Worm (Caenorhabditis elegans) whole organism, L2 larva: ENCODE results near the gene twk-17.

Source experiments
- C34F6.9 ChIP-seq: fragments of 150-350 bp; optimal IDR thresholded peaks from 2 replicates; lab custom pipeline; 2014; ENCODE audit warnings: missing biosample characterization, missing genetic modification characterization
- F13H6.1 ChIP-seq: sonication (generic microtip); optimal IDR thresholded peaks from 2 replicates; lab custom pipeline; 2016; ENCODE audit warnings: missing genetic modification characterization, missing compliant biosample characterization
- ZK546.5 ChIP-seq: sonication (generic microtip); optimal IDR thresholded peaks from 2 replicates; lab custom pipeline; 2017; ENCODE audit warnings: missing biosample characterization, missing genetic modification characterization
- blmp-1 ChIP-seq: sonication (generic microtip); optimal IDR thresholded peaks from 2 replicates; lab custom pipeline; 2017; ENCODE audit warnings: missing genetic modification characterization, mild to moderate bottlenecking, missing compliant biosample characterization, antibody characterized with exemption, moderate library complexity; ENCODE audit not compliant: insufficient read depth
- ceh-16 ChIP-seq: fragments of 150-350 bp; optimal IDR thresholded peaks from 2 replicates; lab custom pipeline; 2014; ENCODE audit warnings: missing biosample characterization, missing genetic modification characterization
- crh-2 ChIP-seq: sonication (generic microtip); optimal IDR thresholded peaks from 2 replicates; lab custom pipeline; 2017; ENCODE audit warnings: missing biosample characterization, missing genetic modification characterization
- dmd-4 ChIP-seq: sonication (generic microtip); optimal IDR thresholded peaks from 2 replicates; lab custom pipeline; 2017; ENCODE audit warnings: missing biosample characterization, missing genetic modification characterization
- egl-27 ChIP-seq: sonication (generic microtip); optimal IDR thresholded peaks from 3 replicates; lab custom pipeline; 2017; ENCODE audit warnings: missing biosample characterization, missing genetic modification reagents, missing genetic modification characterization
- elt-3 ChIP-seq: sonication (generic microtip); optimal IDR thresholded peaks from 2 replicates; lab custom pipeline; 2017; ENCODE audit warnings: missing biosample characterization, missing genetic modification characterization
- fos-1 ChIP-seq: fragments of 150-350 bp; optimal IDR thresholded peaks from 2 replicates; lab custom pipeline; 2014; ENCODE audit warnings: missing biosample characterization, missing genetic modification characterization
- gmeb-1 ChIP-seq: fragments of 150-350 bp; optimal IDR thresholded peaks from 2 replicates; lab custom pipeline; 2014; ENCODE audit warnings: missing biosample characterization, missing genetic modification characterization
- lin-39 ChIP-seq: fragments of 150-350 bp; optimal IDR thresholded peaks from 2 replicates; lab custom pipeline; 2014; ENCODE audit warnings: missing biosample characterization, missing genetic modification reagents, missing genetic modification characterization
- lsy-2 ChIP-seq, 2 experiments: fragments of 150-350 bp in 1 of 2; sonication (generic microtip) in 1 of 2; optimal IDR thresholded peaks; 2 replicates each; lab custom pipeline; 2014 to 2017; ENCODE audit warnings: missing biosample characterization in 2 of 2, missing genetic modification characterization in 2 of 2
- mab-5 ChIP-seq: fragments of 150-350 bp; optimal IDR thresholded peaks from 2 replicates; lab custom pipeline; 2014; ENCODE audit warnings: missing biosample characterization, missing genetic modification characterization
- nhr-10 ChIP-seq: sonication (generic microtip); optimal IDR thresholded peaks from 2 replicates; lab custom pipeline; 2017; ENCODE audit warnings: missing biosample characterization, missing genetic modification characterization
- nhr-11 ChIP-seq: fragments of 150-350 bp; optimal IDR thresholded peaks from 2 replicates; lab custom pipeline; 2014; ENCODE audit warnings: missing biosample characterization, missing genetic modification characterization
- nhr-129 ChIP-seq: fragments of 150-350 bp; optimal IDR thresholded peaks from 2 replicates; lab custom pipeline; 2014; ENCODE audit warnings: missing biosample characterization, missing genetic modification characterization
- nhr-21 ChIP-seq: fragments of 150-350 bp; optimal IDR thresholded peaks from 2 replicates; lab custom pipeline; 2014; ENCODE audit warnings: missing biosample characterization, missing genetic modification characterization
- nhr-23 ChIP-seq: fragments of 150-350 bp; optimal IDR thresholded peaks from 2 replicates; lab custom pipeline; 2014; ENCODE audit warnings: missing biosample characterization, missing genetic modification reagents, missing genetic modification characterization
- nhr-25 ChIP-seq: fragments of 150-350 bp; sonication (generic microtip); optimal IDR thresholded peaks from 3 replicates; lab custom pipeline; 2014; ENCODE audit warnings: missing biosample characterization, missing genetic modification characterization
- nhr-6 ChIP-seq: fragments of 150-350 bp; optimal IDR thresholded peaks from 2 replicates; lab custom pipeline; 2014; ENCODE audit warnings: missing biosample characterization, missing genetic modification characterization
- nhr-77 ChIP-seq: fragments of 150-350 bp; optimal IDR thresholded peaks from 2 replicates; lab custom pipeline; 2014; ENCODE audit warnings: missing biosample characterization, missing genetic modification characterization
- peb-1 ChIP-seq: fragments of 150-350 bp; optimal IDR thresholded peaks from 2 replicates; lab custom pipeline; 2014; ENCODE audit warnings: missing biosample characterization, missing genetic modification characterization
- sem-4 ChIP-seq: fragments of 150-350 bp; optimal IDR thresholded peaks from 2 replicates; lab custom pipeline; 2014; ENCODE audit warnings: missing biosample characterization, missing genetic modification reagents, missing genetic modification characterization
- sma-3 ChIP-seq: sonication (generic microtip); optimal IDR thresholded peaks from 2 replicates; lab custom pipeline; 2016; ENCODE audit warnings: missing genetic modification reagents, missing genetic modification characterization, missing compliant biosample characterization
- sma-9 ChIP-seq, 2 experiments: fragments of 150-350 bp in 1 of 2; sonication (generic microtip) in 1 of 2; optimal IDR thresholded peaks; 2 replicates each; lab custom pipeline; 2014 to 2016; ENCODE audit warnings: missing genetic modification characterization in 2 of 2, mild to moderate bottlenecking in 1 of 2, missing biosample characterization in 1 of 2, missing compliant biosample characterization in 1 of 2, missing genetic modification reagents in 1 of 2, moderate library complexity in 1 of 2
- unc-55 ChIP-seq: fragments of 150-350 bp; sonication (generic microtip); optimal IDR thresholded peaks from 3 replicates; lab custom pipeline; 2014; ENCODE audit warnings: missing biosample characterization, missing genetic modification reagents, missing genetic modification characterization
- ztf-4 ChIP-seq: fragments of 150-350 bp; optimal IDR thresholded peaks from 2 replicates; lab custom pipeline; 2014; ENCODE audit warnings: missing biosample characterization, missing genetic modification characterization

twk-17 gene

DNA sequence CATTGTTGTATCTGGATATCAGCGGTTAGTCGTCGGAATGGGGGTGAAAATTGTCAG is 34.5 kb downstream of the twk-17 start, which contains the start of the genes unc-98 and F08C6.18:
Gene unc-98, minus strand, starts transcription at position 48 of the 57 bp plus-strand sequence.
Gene F08C6.18, minus strand, starts transcription at position 57 of the 57 bp plus-strand sequence.
- TF ChIP-seq nhr-77 (tag; lab: Kevin White, UChicago) (no peak), peb-1 (tag; lab: Kevin White, UChicago) (no peak), blmp-1 (tag; lab: Kevin White, UChicago) (no peak)

DNA sequence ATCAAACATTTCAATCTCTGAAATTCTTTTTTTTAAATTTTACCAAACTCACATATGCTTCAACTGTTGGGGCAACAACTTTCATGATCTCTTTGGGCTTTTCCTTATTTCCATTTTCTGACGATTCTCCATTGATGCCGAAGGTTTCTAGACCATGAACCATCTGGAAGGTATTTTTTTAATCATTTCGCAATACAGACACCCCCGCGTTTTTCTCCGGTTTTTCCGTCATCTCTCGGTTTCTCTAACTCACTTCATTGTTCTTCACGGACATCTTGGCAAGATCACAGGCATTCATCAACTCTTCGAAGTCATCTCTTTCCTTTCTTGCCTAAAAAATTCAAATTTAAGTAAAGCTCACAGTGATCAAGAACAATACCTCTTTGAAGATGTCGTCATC is 34.7 kb downstream of the twk-17 start:
- TF ChIP-seq unc-55 (GFP tag; lab: Kevin White, UChicago) (peak; percentile 18), peb-1 (tag; lab: Kevin White, UChicago) (no peak)
- TF ChIP-seq, all 48 proteins: peak for 1

DNA sequence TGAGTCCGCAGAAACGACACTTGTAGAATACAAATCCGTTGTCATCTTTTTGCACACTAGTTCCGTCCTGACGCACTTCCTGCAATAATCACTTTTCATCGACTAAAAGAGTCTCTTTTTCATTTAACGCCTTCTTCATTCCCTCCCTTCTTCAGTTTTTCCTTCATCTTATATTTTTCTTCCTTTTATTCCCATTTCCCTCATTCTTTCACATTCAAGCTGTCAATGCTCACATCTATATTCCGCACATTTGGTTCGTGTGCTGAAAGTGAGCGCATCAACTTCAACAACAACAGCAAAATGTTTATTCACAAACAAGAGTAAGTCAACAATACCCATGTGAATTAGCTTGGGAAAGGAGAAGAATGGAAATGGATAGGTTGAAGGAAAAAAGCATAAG is 35.8 kb downstream of the twk-17 start, which contains the start of gene pcyt-1:
Gene pcyt-1, plus strand, starts transcription at position 301 of the 400 bp plus-strand sequence.
- TF ChIP-seq unc-55 (GFP tag; lab: Kevin White, UChicago) (peak; percentile 15), sem-4 (tag; lab: Kevin White, UChicago) (no peak)

DNA sequence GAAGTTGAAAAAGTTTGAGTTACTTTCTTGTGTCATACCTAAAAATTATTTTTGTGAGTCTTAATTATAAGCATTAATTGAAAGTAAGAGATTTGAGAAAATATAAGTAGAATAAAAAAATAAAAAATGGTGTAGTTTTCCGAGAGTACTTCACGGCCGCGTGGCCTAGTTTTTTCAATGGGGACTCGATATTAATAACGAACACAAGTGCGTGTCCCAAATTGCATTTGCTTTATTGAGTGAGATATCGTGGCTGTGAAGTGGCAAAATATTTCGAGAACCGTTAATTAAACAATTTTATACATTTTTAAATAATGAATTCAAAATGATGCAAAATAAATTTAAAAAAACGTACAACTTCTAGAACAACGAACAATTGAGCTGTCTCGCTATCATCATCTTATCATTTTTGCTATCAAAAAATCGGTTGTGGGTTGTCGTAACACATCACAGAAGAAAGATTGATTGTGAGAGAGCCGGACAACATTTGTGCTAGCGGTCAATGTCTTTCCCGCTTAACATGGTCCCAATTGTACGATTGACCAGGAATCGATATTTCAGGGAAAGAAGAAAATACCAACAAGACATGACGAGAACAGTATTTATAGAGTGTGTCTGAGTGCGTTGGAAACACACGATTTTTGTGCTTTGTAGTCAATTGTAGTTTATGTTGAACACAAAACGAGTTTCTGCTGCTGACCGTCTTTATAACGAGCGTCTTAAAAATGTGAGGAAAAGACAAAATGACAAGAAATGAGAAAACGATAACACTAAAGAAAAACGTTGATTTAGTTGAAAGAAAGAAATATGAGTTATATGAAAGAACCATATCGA is 38.0 kb downstream of the twk-17 start, which contains the start of gene apy-1:
Gene apy-1, minus strand, starts transcription at position 38 of the 834 bp plus-strand sequence.
- peak; percentile 2 for TF ChIP-seq sma-3 (GFP tag; lab: Kevin White, UChicago)
- TF ChIP-seq mab-5 = no peak
- no peak for TF ChIP-seq nhr-23 (tag; lab: Kevin White, UChicago)
- TF ChIP-seq unc-55 (GFP tag; lab: Kevin White, UChicago) = peak; percentile 39
- peak; percentile 51 for TF ChIP-seq C34F6.9 (tag; lab: Kevin White, UChicago)
- peak; percentile 18 for TF ChIP-seq nhr-21
- peak; percentile 32 for TF ChIP-seq crh-2 (tag; lab: Kevin White, UChicago)
- TF ChIP-seq fos-1 = peak; percentile 16
- no peak for TF ChIP-seq ceh-16 (tag; lab: Kevin White, UChicago)
- TF ChIP-seq lsy-2 (tag; optimal IDR thresholded peaks at IDR 0.05; lab: Kevin White, UChicago) = peak in 1 of 2 experiments; percentile 66
- TF ChIP-seq nhr-25 (tag; lab: Kevin White, UChicago) = peak; percentile 48
- TF ChIP-seq gmeb-1 (tag; lab: Kevin White, UChicago) = no peak
- TF ChIP-seq F13H6.1 (tag; lab: Kevin White, UChicago) = peak; percentile 48
- TF ChIP-seq nhr-129 (tag; lab: Kevin White, UChicago) = peak; percentile 16
- TF ChIP-seq sma-9 (GFP tag; optimal IDR thresholded peaks at IDR 0.05; lab: Kevin White, UChicago) = peak; percentile 28
- no peak for TF ChIP-seq sma-9 (tag; optimal IDR thresholded peaks at IDR 0.05; lab: Kevin White, UChicago)

DNA sequence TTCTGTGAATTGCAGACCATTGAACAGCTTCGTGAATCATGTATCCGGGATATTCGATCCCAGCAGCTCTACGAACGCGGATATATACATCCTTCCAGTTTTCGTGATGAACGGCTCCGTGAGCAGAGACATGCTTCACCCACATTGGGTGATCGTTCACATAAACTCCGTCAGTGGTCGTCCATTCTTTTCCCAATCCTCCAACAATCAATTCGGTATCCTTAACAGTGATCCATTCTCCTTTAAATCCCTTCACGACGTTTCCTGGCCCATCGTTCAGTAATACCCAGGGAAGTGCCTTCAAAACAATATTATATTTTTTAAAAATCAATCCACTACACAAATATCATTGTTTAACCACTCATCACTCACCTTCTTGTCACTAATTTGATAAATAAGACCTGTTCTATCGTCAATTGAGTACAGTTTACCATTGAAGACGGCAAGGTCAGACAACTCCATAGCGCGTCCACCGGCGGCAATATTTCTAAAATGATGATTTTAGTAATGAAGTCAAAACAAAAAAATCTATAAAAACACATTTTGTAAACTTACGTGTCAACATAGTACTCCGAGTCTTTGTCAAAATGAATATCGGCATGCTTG is 39.1 kb downstream of the twk-17 start:
- TF ChIP-seq sma-3 (GFP tag; lab: Kevin White, UChicago) = peak; percentile 34
- TF ChIP-seq nhr-25 (tag; lab: Kevin White, UChicago) = peak; percentile 26
- no peak for TF ChIP-seq gmeb-1 (tag; lab: Kevin White, UChicago)
- no peak for TF ChIP-seq elt-3 (tag; lab: Kevin White, UChicago)
- no peak for TF ChIP-seq nhr-11 (tag; lab: Kevin White, UChicago)
- TF ChIP-seq lin-39 (tag; lab: Kevin White, UChicago) = no peak
- no peak for TF ChIP-seq nhr-6 (tag; lab: Kevin White, UChicago)
- no peak for TF ChIP-seq nhr-10
- TF ChIP-seq ztf-4 = no peak
- TF ChIP-seq dmd-4 = no peak
- no peak for TF ChIP-seq crh-2 (tag; lab: Kevin White, UChicago)
- TF ChIP-seq lsy-2 (tag; optimal IDR thresholded peaks at IDR 0.05; lab: Kevin White, UChicago) = no peak

DNA sequence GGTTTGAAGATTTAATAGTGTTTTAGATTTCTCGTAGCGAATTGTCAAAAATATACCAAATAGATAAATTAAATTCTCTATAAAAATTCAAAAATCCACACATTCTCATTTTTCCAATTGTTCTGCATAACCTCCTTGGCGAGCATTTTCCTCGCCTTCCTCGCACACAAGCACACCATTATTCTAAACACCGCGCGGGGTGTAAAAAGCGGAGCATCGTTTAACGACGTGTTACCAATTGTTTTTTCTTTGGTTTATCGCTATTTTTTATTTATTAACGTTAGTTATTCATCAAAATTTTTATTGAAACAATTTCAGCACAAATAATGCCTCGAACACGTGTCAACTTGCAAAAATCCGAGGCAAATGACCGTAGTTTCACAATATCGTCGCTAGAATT is 42.9 kb downstream of the twk-17 start, which contains the start of gene vps-52:
Gene vps-52, plus strand, starts transcription at position 319 of the 400 bp plus-strand sequence.
- TF ChIP-seq nhr-129 (tag; lab: Kevin White, UChicago) (peak; percentile 9), lsy-2 (tag; optimal IDR thresholded peaks at IDR 0.05; lab: Kevin White, UChicago) (no peak), ZK546.5 (tag; lab: Kevin White, UChicago) (no peak), egl-27 (tag; lab: Kevin White, UChicago) (no peak), C34F6.9 (tag; lab: Kevin White, UChicago) (peak; percentile 22), unc-55 (GFP tag; lab: Kevin White, UChicago) (peak; percentile 55), sma-3 (GFP tag; lab: Kevin White, UChicago) (no peak)
